Worm (Caenorhabditis elegans) whole organism, early embryonic: ENCODE data around the gene clec-266.

Experiments
- B0310.2 ChIP-seq: sonication (generic microtip); optimal IDR thresholded peaks from 2 replicates; lab custom pipeline; 2016; ENCODE audit warnings: mild to moderate bottlenecking, missing genetic modification characterization, missing compliant biosample characterization
- F13C5.2 ChIP-seq: sonication (generic microtip); optimal IDR thresholded peaks from 2 replicates; lab custom pipeline; 2017; ENCODE audit warnings: mild to moderate bottlenecking, missing genetic modification characterization, inconsistent platforms, missing compliant biosample characterization
- aly-1 ChIP-seq: sonication (generic microtip); optimal IDR thresholded peaks from 2 replicates; lab custom pipeline; 2016; ENCODE audit warnings: missing genetic modification characterization, missing compliant biosample characterization
- ama-1 ChIP-seq: fragments of 150-350 bp; optimal IDR thresholded peaks from 2 replicates; lab custom pipeline; 2014
- ceh-13 ChIP-seq: fragments of 200-800 bp; sonication (Bioruptor generic); optimal IDR thresholded peaks from 2 replicates; lab custom pipeline; 2018; ENCODE audit warnings: mild to moderate bottlenecking, missing genetic modification characterization, missing compliant biosample characterization
- ceh-36 ChIP-seq: sonication (generic microtip); optimal IDR thresholded peaks from 2 replicates; lab custom pipeline; 2016; ENCODE audit warnings: missing genetic modification characterization, inconsistent platforms, missing compliant biosample characterization
- ets-7 ChIP-seq: sonication (generic microtip); optimal IDR thresholded peaks from 2 replicates; lab custom pipeline; 2016; ENCODE audit warnings: missing genotype, missing genetic modification characterization, missing compliant biosample characterization
- flt-1 ChIP-seq: fragments of 200-800 bp; sonication (Bioruptor generic); IDR thresholded peaks from 2 replicates; pipeline ENCODE4 v1.3.6; 2022; ENCODE audit warnings: missing genetic modification characterization, missing compliant biosample characterization
- hmbx-1 ChIP-seq: sonication (generic microtip); optimal IDR thresholded peaks from 2 replicates; lab custom pipeline; 2016; ENCODE audit warnings: mild to moderate bottlenecking, missing genetic modification characterization, missing compliant biosample characterization
- hmg-4 ChIP-seq: fragments of 200-800 bp; sonication (Bioruptor generic); optimal IDR thresholded peaks from 2 replicates; lab custom pipeline; 2018; ENCODE audit warnings: mild to moderate bottlenecking, missing genetic modification characterization, missing compliant biosample characterization
- hnd-1 ChIP-seq: sonication (generic microtip); optimal IDR thresholded peaks from 2 replicates; lab custom pipeline; 2016; ENCODE audit warnings: missing genetic modification characterization, missing compliant biosample characterization
- pes-1 ChIP-seq: fragments of 200-800 bp; sonication (Bioruptor generic); IDR thresholded peaks from 2 replicates; pipeline ENCODE4 v1.3.6; 2022; ENCODE audit warnings: missing genetic modification reagents, missing genetic modification characterization, missing compliant biosample characterization
- scrt-1 ChIP-seq: fragments of 200-800 bp; sonication (Bioruptor generic); IDR thresholded peaks from 2 replicates; pipeline ENCODE4 v1.3.6; 2022; ENCODE audit warnings: missing genetic modification characterization, missing compliant biosample characterization
- sea-1 ChIP-seq: fragments of 200-800 bp; sonication (Bioruptor generic); conservative IDR thresholded peaks from 2 replicates; pipeline ENCODE4 v1.3.6; 2022; ENCODE audit warnings: missing genetic modification characterization, missing compliant biosample characterization
- tbx-11 ChIP-seq: fragments of 200-800 bp; sonication (Bioruptor generic); IDR thresholded peaks from 2 replicates; pipeline ENCODE4 v1.3.6; 2022; ENCODE audit warnings: missing genetic modification characterization, missing compliant biosample characterization
- tbx-37 ChIP-seq: fragments of 200-800 bp; sonication (Bioruptor generic); conservative IDR thresholded peaks from 2 replicates; pipeline ENCODE4 v1.3.6; 2022; ENCODE audit warnings: missing genetic modification reagents, missing genetic modification characterization, missing compliant biosample characterization
- tra-4 ChIP-seq: sonication (generic microtip); optimal IDR thresholded peaks from 2 replicates; lab custom pipeline; 2017; ENCODE audit warnings: missing genetic modification characterization, missing compliant biosample characterization

clec-266 gene

ce11 chrX:6656770-6657169, 34.1 kb upstream of the clec-266 start:
- no peak for TF ChIP-seq ama-1 (lab: Kevin White, UChicago)
- no peak for TF ChIP-seq aly-1 (tag; lab: Kevin White, UChicago)
- no peak for TF ChIP-seq ceh-36 (tag; lab: Kevin White, UChicago)
- TF ChIP-seq sea-1, result no peak
- no peak for TF ChIP-seq tbx-37
- TF ChIP-seq ets-7 (tag; lab: Kevin White, UChicago), result no peak
- no peak for TF ChIP-seq hmbx-1 (tag; lab: Kevin White, UChicago)
- TF ChIP-seq scrt-1 (GFP tag; lab: Robert Waterston, UW), result no peak
- no peak for TF ChIP-seq B0310.2
- TF ChIP-seq hnd-1 (tag; lab: Kevin White, UChicago), result no peak
- no peak for TF ChIP-seq flt-1
- no peak for TF ChIP-seq tbx-11 (GFP tag; lab: Robert Waterston, UW)
- TF ChIP-seq ceh-13 (GFP tag; lab: Kevin White, UChicago), result no peak

- no peak for TF ChIP-seq hmbx-1 (tag; lab: Kevin White, UChicago)
- no peak for TF ChIP-seq hmg-4 (GFP tag; lab: Kevin White, UChicago)
- TF ChIP-seq pes-1 (GFP tag; lab: Robert Waterston, UW), result no peak
- no peak for TF ChIP-seq F13C5.2 (tag; lab: Kevin White, UChicago)
- TF ChIP-seq sea-1, result no peak
- no peak for TF ChIP-seq tbx-37
- no peak for TF ChIP-seq B0310.2
- TF ChIP-seq ceh-36 (tag; lab: Kevin White, UChicago), result no peak
- no peak for TF ChIP-seq scrt-1 (GFP tag; lab: Robert Waterston, UW)
- no peak for TF ChIP-seq tbx-11 (GFP tag; lab: Robert Waterston, UW)
- TF ChIP-seq aly-1 (tag; lab: Kevin White, UChicago), result no peak
- no peak for TF ChIP-seq flt-1
These were observed 33.5 kb upstream of the clec-266 start for ce11 chrX:6656251-6656650.

- TF ChIP-seq ceh-36 (tag; lab: Kevin White, UChicago) (no peak), tra-4 (tag; lab: Kevin White, UChicago) (no peak), pes-1 (GFP tag; lab: Robert Waterston, UW) (no peak), scrt-1 (GFP tag; lab: Robert Waterston, UW) (no peak), sea-1 (no peak), hmbx-1 (tag; lab: Kevin White, UChicago) (no peak), hnd-1 (tag; lab: Kevin White, UChicago) (no peak), ets-7 (tag; lab: Kevin White, UChicago) (no peak), tbx-37 (no peak), F13C5.2 (tag; lab: Kevin White, UChicago) (no peak), tbx-11 (GFP tag; lab: Robert Waterston, UW) (no peak), B0310.2 (no peak)
These were observed 32.4 kb upstream of the clec-266 start, which contains the start of gene nhr-173 for ce11 chrX:6655163-6655562. Gene nhr-173 (plus strand): TSS chrX:6655528.

- no peak for TF ChIP-seq tbx-11 (GFP tag; lab: Robert Waterston, UW)
- TF ChIP-seq tbx-37, result no peak
- no peak for TF ChIP-seq B0310.2
- no peak for TF ChIP-seq tra-4 (tag; lab: Kevin White, UChicago)
- no peak for TF ChIP-seq ceh-36 (tag; lab: Kevin White, UChicago)
- TF ChIP-seq hmbx-1 (tag; lab: Kevin White, UChicago), result no peak
These were observed 31.4 kb upstream of the clec-266 start for ce11 chrX:6654139-6654538.

ce11 chrX:6653173-6653572, 30.5 kb upstream of the clec-266 start:
- TF ChIP-seq ceh-36 (tag; lab: Kevin White, UChicago), result no peak
- no peak for TF ChIP-seq tbx-11 (GFP tag; lab: Robert Waterston, UW)
- no peak for TF ChIP-seq ama-1 (lab: Kevin White, UChicago)
- TF ChIP-seq tbx-37, result no peak
- no peak for TF ChIP-seq ceh-13 (GFP tag; lab: Kevin White, UChicago)
- no peak for TF ChIP-seq flt-1
- no peak for TF ChIP-seq aly-1 (tag; lab: Kevin White, UChicago)
- no peak for TF ChIP-seq hmbx-1 (tag; lab: Kevin White, UChicago)
- no peak for TF ChIP-seq F13C5.2 (tag; lab: Kevin White, UChicago)
- TF ChIP-seq pes-1 (GFP tag; lab: Robert Waterston, UW), result no peak
- TF ChIP-seq B0310.2, result no peak
- TF ChIP-seq scrt-1 (GFP tag; lab: Robert Waterston, UW), result no peak
- no peak for TF ChIP-seq sea-1
- TF ChIP-seq tra-4 (tag; lab: Kevin White, UChicago), result no peak
- no peak for TF ChIP-seq hmg-4 (GFP tag; lab: Kevin White, UChicago)

- no peak for TF ChIP-seq tbx-11 (GFP tag; lab: Robert Waterston, UW)
These were observed 26.9 kb upstream of the clec-266 start for ce11 chrX:6649573-6649972.

- no peak for TF ChIP-seq hmg-4 (GFP tag; lab: Kevin White, UChicago)
- no peak for TF ChIP-seq ets-7 (tag; lab: Kevin White, UChicago)
- no peak for TF ChIP-seq F13C5.2 (tag; lab: Kevin White, UChicago)
- no peak for TF ChIP-seq pes-1 (GFP tag; lab: Robert Waterston, UW)
- no peak for TF ChIP-seq ceh-13 (GFP tag; lab: Kevin White, UChicago)
- no peak for TF ChIP-seq sea-1
- no peak for TF ChIP-seq hmbx-1 (tag; lab: Kevin White, UChicago)
- no peak for TF ChIP-seq ceh-36 (tag; lab: Kevin White, UChicago)
- TF ChIP-seq tbx-11 (GFP tag; lab: Robert Waterston, UW), result no peak
- no peak for TF ChIP-seq B0310.2
- no peak for TF ChIP-seq flt-1
- no peak for TF ChIP-seq ama-1 (lab: Kevin White, UChicago)
- TF ChIP-seq scrt-1 (GFP tag; lab: Robert Waterston, UW), result no peak
- no peak for TF ChIP-seq tra-4 (tag; lab: Kevin White, UChicago)
- TF ChIP-seq tbx-37, result no peak
- no peak for TF ChIP-seq aly-1 (tag; lab: Kevin White, UChicago)
- TF ChIP-seq hnd-1 (tag; lab: Kevin White, UChicago), result no peak
These were observed 23.8 kb upstream of the clec-266 start for ce11 chrX:6646387-6647061.
